Worm (Caenorhabditis elegans): ENCODE results near the gene Y116A8A.7.

ce11 chrIV:16854790-16855189 is 24.8 kb downstream of the Y116A8A.7 start, which contains the start of gene map-2:
- TF ChIP-seq nhr-77 (tag; optimal IDR thresholded peaks at IDR 0.05) (no peak), aly-2 (tag; optimal IDR thresholded peaks at IDR 0.05) (no peak), alr-1 (tag; optimal IDR thresholded peaks at IDR 0.05) (no peak), egl-27 (tag; optimal IDR thresholded peaks at IDR 0.05) (no peak), unc-62 (GFP tag; optimal IDR thresholded peaks at IDR 0.05) (no peak), elt-1 (tag; optimal IDR thresholded peaks at IDR 0.05) (no peak), snpc-4 (tag; optimal IDR thresholded peaks at IDR 0.05) (no peak), mab-5 (tag; optimal IDR thresholded peaks at IDR 0.05) (no peak), nhr-12 (tag; optimal IDR thresholded peaks at IDR 0.05) (no peak), lin-13 (GFP tag; optimal IDR thresholded peaks at IDR 0.05) (no peak), R02D3.7 (tag; optimal IDR thresholded peaks at IDR 0.05) (no peak)
